Worm (Caenorhabditis elegans): ENCODE results near the gene Y39E4B.6.

- TF ChIP-seq ama-1 (optimal IDR thresholded peaks at IDR 0.05) (no peak), aly-1 (tag; optimal IDR thresholded peaks at IDR 0.05) (peak; percentile 38), flt-1 (GFP tag; IDR thresholded peaks at IDR 0.05) (no peak; the same call in 1 of the 2 replicates), hnd-1 (tag; optimal IDR thresholded peaks at IDR 0.05) (no peak), tbx-11 (GFP tag; IDR thresholded peaks at IDR 0.05) (peak; percentile 59; the same call in 1 of the 2 replicates), hmg-4 (GFP tag; optimal IDR thresholded peaks at IDR 0.05) (peak; percentile 84), sea-1 (GFP tag; conservative IDR thresholded peaks at IDR 0.05) (no peak; the same call in 1 of the 2 replicates), tra-4 (tag; optimal IDR thresholded peaks at IDR 0.05) (no peak), tbx-37 (GFP tag; conservative IDR thresholded peaks at IDR 0.05) (no peak), scrt-1 (GFP tag; IDR thresholded peaks at IDR 0.05) (no peak), ceh-36 (tag; optimal IDR thresholded peaks at IDR 0.05) (peak; percentile 27), ceh-13 (GFP tag; optimal IDR thresholded peaks at IDR 0.05) (peak; percentile 12)
Measured at ce11 chrIII:13062414-13062965, 8.1 kb upstream of the Y39E4B.6 start.
